Worm (Caenorhabditis elegans) whole organism, L3 larva: ENCODE data around the gene spp-18.

Source experiments
- R02D3.7 ChIP-seq: fragments of 150-350 bp; optimal IDR thresholded peaks from 2 replicates; lab custom pipeline; 2014; ENCODE audit warnings: missing biosample characterization, missing genetic modification characterization
- ZK546.5 ChIP-seq: sonication (generic microtip); optimal IDR thresholded peaks from 2 replicates; lab custom pipeline; 2017; ENCODE audit warnings: missing biosample characterization, missing genetic modification characterization
- ama-1 ChIP-seq: fragments of 150-350 bp; optimal IDR thresholded peaks from 2 replicates; lab custom pipeline; 2018
- ceh-16 ChIP-seq: sonication (generic microtip); optimal IDR thresholded peaks from 2 replicates; lab custom pipeline; 2017; ENCODE audit warnings: missing biosample characterization, missing genetic modification characterization
- ceh-82 ChIP-seq: fragments of 150-350 bp; optimal IDR thresholded peaks from 2 replicates; lab custom pipeline; 2014; ENCODE audit warnings: missing biosample characterization, missing genetic modification characterization
- ceh-9 ChIP-seq: sonication (generic microtip); optimal IDR thresholded peaks from 2 replicates; lab custom pipeline; 2018; ENCODE audit warnings: missing biosample characterization, missing genetic modification characterization
- daf-12 ChIP-seq: fragments of 150-350 bp; optimal IDR thresholded peaks from 2 replicates; lab custom pipeline; 2014; ENCODE audit warnings: missing biosample characterization, missing genetic modification reagents, missing genetic modification characterization
- egl-27 ChIP-seq: sonication (generic microtip); optimal IDR thresholded peaks from 4 replicates; lab custom pipeline; 2017; ENCODE audit warnings: missing biosample characterization, missing genetic modification reagents, missing genetic modification characterization
- egl-5 ChIP-seq: fragments of 150-350 bp; optimal IDR thresholded peaks from 2 replicates; lab custom pipeline; 2017; ENCODE audit warnings: missing biosample characterization, missing genetic modification reagents, missing genetic modification characterization, inconsistent platforms
- elt-2 ChIP-seq: sonication (generic microtip); optimal IDR thresholded peaks from 2 replicates; lab custom pipeline; 2016; ENCODE audit warnings: missing genetic modification reagents, mild to moderate bottlenecking, missing genetic modification characterization, missing compliant biosample characterization
- elt-3 ChIP-seq, 3 experiments: fragments of 150-350 bp in 1 of 3; sonication (generic microtip) in 2 of 3; optimal IDR thresholded peaks; 2 replicates in 2 of 3; 4 replicates in 1 of 3; lab custom pipeline; 2014 to 2017; ENCODE audit warnings: missing biosample characterization in 3 of 3, missing genetic modification characterization in 3 of 3
- fkh-10 ChIP-seq: sonication (generic microtip); optimal IDR thresholded peaks from 2 replicates; lab custom pipeline; 2017; ENCODE audit warnings: missing biosample characterization, missing genetic modification reagents, missing genetic modification characterization
- fos-1 ChIP-seq: fragments of 150-350 bp; optimal IDR thresholded peaks from 2 replicates; lab custom pipeline; 2014; ENCODE audit warnings: missing biosample characterization, missing genetic modification characterization
- hmg-11 ChIP-seq: sonication (generic microtip); optimal IDR thresholded peaks from 2 replicates; lab custom pipeline; 2016; ENCODE audit warnings: missing genetic modification characterization, missing compliant biosample characterization
- jun-1 ChIP-seq: fragments of 150-350 bp; optimal IDR thresholded peaks from 2 replicates; lab custom pipeline; 2014; ENCODE audit warnings: missing biosample characterization, missing genetic modification reagents, missing genetic modification characterization
- lin-15B ChIP-seq: fragments of 150-350 bp; optimal IDR thresholded peaks from 2 replicates; lab custom pipeline; 2014; ENCODE audit warnings: missing biosample characterization, missing genetic modification characterization
- lin-39 ChIP-seq: fragments of 150-350 bp; optimal IDR thresholded peaks from 2 replicates; lab custom pipeline; 2018; ENCODE audit warnings: missing biosample characterization, missing genetic modification reagents, missing genetic modification characterization
- mdl-1 ChIP-seq: fragments of 150-350 bp; optimal IDR thresholded peaks from 2 replicates; lab custom pipeline; 2014; ENCODE audit warnings: missing biosample characterization, missing genetic modification characterization
- nhr-11 ChIP-seq: fragments of 150-350 bp; optimal IDR thresholded peaks from 2 replicates; lab custom pipeline; 2014; ENCODE audit warnings: missing biosample characterization, missing genetic modification characterization
- nhr-12 ChIP-seq: fragments of 150-350 bp; optimal IDR thresholded peaks from 2 replicates; lab custom pipeline; 2014; ENCODE audit warnings: missing biosample characterization, missing genetic modification characterization
- nhr-23 ChIP-seq: fragments of 150-350 bp; optimal IDR thresholded peaks from 2 replicates; lab custom pipeline; 2014; ENCODE audit warnings: missing biosample characterization, missing genetic modification reagents, missing genetic modification characterization
- nhr-237 ChIP-seq: fragments of 150-350 bp; optimal IDR thresholded peaks from 2 replicates; lab custom pipeline; 2014; ENCODE audit warnings: missing biosample characterization, missing genetic modification characterization
- nhr-28 ChIP-seq: fragments of 150-350 bp; optimal IDR thresholded peaks from 2 replicates; lab custom pipeline; 2014; ENCODE audit warnings: missing biosample characterization, missing genetic modification characterization
- nhr-43 ChIP-seq: sonication (generic microtip); optimal IDR thresholded peaks from 2 replicates; lab custom pipeline; 2016; ENCODE audit warnings: mild to moderate bottlenecking, missing genetic modification characterization, missing compliant biosample characterization; ENCODE audit not compliant: poor library complexity, severe bottlenecking
- nhr-76 ChIP-seq: fragments of 150-350 bp; sonication (generic microtip); optimal IDR thresholded peaks from 5 replicates; lab custom pipeline; 2014; ENCODE audit warnings: missing biosample characterization, missing genetic modification characterization
- nhr-77 ChIP-seq: fragments of 150-350 bp; optimal IDR thresholded peaks from 2 replicates; lab custom pipeline; 2014; ENCODE audit warnings: missing biosample characterization, missing genetic modification characterization
- pha-4 ChIP-seq: fragments of 150-350 bp; optimal IDR thresholded peaks from 2 replicates; lab custom pipeline; 2014; ENCODE audit warnings: missing biosample characterization, missing genetic modification reagents, missing genetic modification characterization
- pqm-1 ChIP-seq: fragments of 150-350 bp; optimal IDR thresholded peaks from 2 replicates; lab custom pipeline; 2017; ENCODE audit warnings: missing biosample characterization, missing genetic modification characterization, inconsistent platforms
- sea-2 ChIP-seq: fragments of 150-350 bp; sonication (generic microtip); optimal IDR thresholded peaks from 4 replicates; lab custom pipeline; 2014; ENCODE audit warnings: missing biosample characterization, missing genetic modification reagents, missing genetic modification characterization
- tbx-2 ChIP-seq: sonication (generic microtip); optimal IDR thresholded peaks from 2 replicates; lab custom pipeline; 2016; ENCODE audit warnings: mild to moderate bottlenecking, missing genetic modification characterization, missing compliant biosample characterization
- unc-39 ChIP-seq: sonication (generic microtip); optimal IDR thresholded peaks from 4 replicates; lab custom pipeline; 2017; ENCODE audit warnings: missing biosample characterization, missing genetic modification characterization
- unc-62 ChIP-seq: fragments of 150-350 bp; sonication (generic microtip); optimal IDR thresholded peaks from 4 replicates; lab custom pipeline; 2014; ENCODE audit warnings: missing biosample characterization, missing genetic modification reagents, missing genetic modification characterization
- zag-1 ChIP-seq: fragments of 150-350 bp; optimal IDR thresholded peaks from 2 replicates; lab custom pipeline; 2014; ENCODE audit warnings: missing biosample characterization, missing genetic modification characterization
- ztf-4 ChIP-seq: fragments of 150-350 bp; optimal IDR thresholded peaks from 2 replicates; lab custom pipeline; 2014; ENCODE audit warnings: missing biosample characterization, missing genetic modification characterization

Gene spp-18

ce11 chrIV:9625829-9626228 is 32.3 kb downstream of the spp-18 start:
- TF ChIP-seq fkh-10 (GFP tag; lab: Kevin White, UChicago) (no peak), egl-5 (no peak), nhr-43 (tag; lab: Kevin White, UChicago) (no peak), lin-39 (tag; lab: Kevin White, UChicago) (no peak), tbx-2 (tag; lab: Kevin White, UChicago) (no peak), daf-12 (tag; lab: Kevin White, UChicago) (no peak), pha-4 (tag; lab: Kevin White, UChicago) (no peak), nhr-11 (tag; lab: Kevin White, UChicago) (no peak), mdl-1 (no peak), hmg-11 (tag; lab: Kevin White, UChicago) (no peak), jun-1 (tag; lab: Kevin White, UChicago) (peak; percentile 29), elt-2 (tag; lab: Kevin White, UChicago) (peak; percentile 30), lin-15B (tag; lab: Kevin White, UChicago) (no peak), egl-27 (tag; lab: Kevin White, UChicago) (no peak), nhr-28 (tag; lab: Kevin White, UChicago) (no peak), nhr-77 (tag; lab: Kevin White, UChicago) (no peak), nhr-23 (peak; percentile 6)

ce11 chrIV:9627033-9627432 is 33.5 kb downstream of the spp-18 start:
- TF ChIP-seq ceh-9 (tag; lab: Kevin White, UChicago), result no peak
- TF ChIP-seq nhr-12 (tag; lab: Kevin White, UChicago), result no peak
- TF ChIP-seq ZK546.5 (tag; lab: Kevin White, UChicago), result no peak
- no peak for TF ChIP-seq zag-1 (tag; lab: Kevin White, UChicago)
- no peak for TF ChIP-seq lin-15B (tag; lab: Kevin White, UChicago)
- TF ChIP-seq ztf-4 (tag; lab: Kevin White, UChicago), result no peak
- TF ChIP-seq fos-1 (tag; lab: Kevin White, UChicago), result no peak
- no peak for TF ChIP-seq ceh-16 (tag; lab: Kevin White, UChicago)
- TF ChIP-seq nhr-237 (tag; lab: Kevin White, UChicago), result no peak
- TF ChIP-seq elt-2 (tag; lab: Kevin White, UChicago), result no peak
- TF ChIP-seq ama-1 (lab: Kevin White, UChicago), result no peak
- TF ChIP-seq R02D3.7 (tag; lab: Kevin White, UChicago), result no peak
- TF ChIP-seq lin-39 (tag; lab: Kevin White, UChicago), result no peak
- no peak for TF ChIP-seq sea-2 (GFP tag; lab: Kevin White, UChicago)
- TF ChIP-seq fkh-10 (GFP tag; lab: Kevin White, UChicago), result no peak
- no peak for TF ChIP-seq nhr-23
- TF ChIP-seq unc-62 (GFP tag; lab: Kevin White, UChicago), result no peak
- TF ChIP-seq hmg-11 (tag; lab: Kevin White, UChicago), result no peak
- TF ChIP-seq unc-39 (tag; lab: Kevin White, UChicago), result no peak

- TF ChIP-seq nhr-28 (tag; lab: Kevin White, UChicago) (no peak), unc-39 (tag; lab: Kevin White, UChicago) (no peak), ceh-82 (tag; lab: Kevin White, UChicago) (no peak), nhr-23 (peak; percentile 20), tbx-2 (tag; lab: Kevin White, UChicago) (no peak)
Observed at ce11 chrIV:9631579-9631978, 38.1 kb downstream of the spp-18 start.

- TF ChIP-seq jun-1 (tag; lab: Kevin White, UChicago) (no peak), R02D3.7 (tag; lab: Kevin White, UChicago) (no peak), pqm-1 (tag; lab: Kevin White, UChicago) (no peak), nhr-11 (tag; lab: Kevin White, UChicago) (no peak), nhr-76 (tag; lab: Kevin White, UChicago) (no peak), ZK546.5 (tag; lab: Kevin White, UChicago) (no peak)
Observed at ce11 chrIV:9632094-9632493, 38.6 kb downstream of the spp-18 start.

- TF ChIP-seq ceh-82 (tag; lab: Kevin White, UChicago), result no peak
- TF ChIP-seq elt-3 (tag; optimal IDR thresholded peaks at IDR 0.05; lab: Kevin White, UChicago), result peak in 2 of 3 experiments; percentile 51 to 63
- TF ChIP-seq nhr-23, result peak; percentile 51
- TF ChIP-seq ceh-16 (tag; lab: Kevin White, UChicago), result no peak
- TF ChIP-seq, all 47 proteins: peak for 2
Observed at ce11 chrIV:9632966-9633494, 39.5 kb downstream of the spp-18 start.
